Fruit fly (Drosophila melanogaster): ENCODE results near the gene Pdss2.

Gene Pdss2

DNA sequence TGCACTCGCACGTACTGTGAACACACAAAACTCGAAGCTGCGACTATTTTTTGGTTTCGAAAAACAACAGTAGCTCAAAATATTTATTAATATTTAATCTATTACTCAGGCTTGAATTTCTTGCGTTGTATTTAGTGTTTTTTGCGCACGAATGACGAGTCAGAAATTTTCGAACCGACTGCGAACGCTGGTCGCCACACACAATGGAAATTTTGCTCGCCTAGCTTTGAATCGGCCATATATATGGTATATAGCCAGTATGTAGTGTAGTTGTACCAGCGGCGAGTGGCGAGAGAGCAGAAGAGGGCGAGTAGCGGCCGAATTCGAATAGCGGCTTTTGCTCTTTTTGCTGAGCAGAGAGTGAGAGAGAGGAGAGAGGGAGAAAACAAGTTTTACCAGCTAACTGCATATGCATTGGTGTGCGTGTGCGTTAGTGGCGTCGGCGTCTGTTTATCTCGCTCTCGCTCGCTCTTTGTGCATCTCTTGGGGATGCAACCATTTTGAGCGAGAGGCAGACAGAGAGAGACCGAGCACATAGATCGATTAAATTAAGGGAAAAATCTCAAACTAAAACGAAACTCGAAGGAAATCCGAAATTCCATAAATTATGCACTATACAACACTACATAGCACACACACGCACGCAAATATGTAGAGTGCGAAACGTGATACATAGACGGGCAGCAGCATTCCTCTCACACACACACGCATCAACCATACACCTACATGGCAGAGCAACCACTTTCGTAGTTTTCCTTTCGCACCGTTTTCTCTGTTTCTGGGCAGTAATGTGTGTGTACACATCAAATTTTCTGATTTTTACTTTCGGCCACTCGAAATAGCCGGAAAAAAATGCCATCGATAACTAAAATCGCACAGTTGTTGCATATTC is 1.4 kb upstream of the Pdss2 start (continued):
- peak; percentile 57 for TF ChIP-seq nerfin-1 (tag; optimal IDR thresholded peaks at IDR 0.05)
- no peak for TF ChIP-seq CG14710 (tag; optimal IDR thresholded peaks at IDR 0.05)
- TF ChIP-seq fru (optimal IDR thresholded peaks at IDR 0.05), result peak; percentile 36
- peak; percentile 53 for TF ChIP-seq nom (GFP tag; optimal IDR thresholded peaks at IDR 0.05)
- TF ChIP-seq E2f2 (GFP tag; IDR thresholded peaks at IDR 0.05), result 0 out of 2 replicates have a peak, but pooled peaks have one; percentile 27
- peak; percentile 88 for TF ChIP-seq onecut (GFP tag; IDR thresholded peaks at IDR 0.05)
- TF ChIP-seq insv (GFP tag; optimal IDR thresholded peaks at IDR 0.05), result no peak
- TF ChIP-seq Ravus (GFP tag; IDR thresholded peaks at IDR 0.05), result no peak
- TF ChIP-seq her (GFP tag; optimal IDR thresholded peaks at IDR 0.05), result peak; percentile 40
- no peak for TF ChIP-seq Antp (GFP tag; optimal IDR thresholded peaks at IDR 0.05)
- TF ChIP-seq NFAT (GFP tag; IDR thresholded peaks at IDR 0.05), result peak; percentile 66
- no peak for TF ChIP-seq Mad (GFP tag; optimal IDR thresholded peaks at IDR 0.05)
- TF ChIP-seq dpn (GFP tag; optimal IDR thresholded peaks at IDR 0.05), result no peak
- TF ChIP-seq CG15269 (tag; optimal IDR thresholded peaks at IDR 0.05), result no peak
- no peak for TF ChIP-seq CG6654 (GFP tag; optimal IDR thresholded peaks at IDR 0.05)
- TF ChIP-seq CG10267 (tag; optimal IDR thresholded peaks at IDR 0.05), result peak; percentile 82
- TF ChIP-seq gem (tag; optimal IDR thresholded peaks at IDR 0.05), result peak; percentile 41
- TF ChIP-seq CG32532 (GFP tag; IDR thresholded peaks at IDR 0.05), result peak; percentile 53; the same call in 1 of the 2 replicates
- peak; percentile 21 for TF ChIP-seq zen (tag; optimal IDR thresholded peaks at IDR 0.05)
- TF ChIP-seq MESR4 (GFP tag; optimal IDR thresholded peaks at IDR 0.05), result no peak
- no peak for TF ChIP-seq Mrtf (GFP tag; IDR thresholded peaks at IDR 0.05)
- TF ChIP-seq CG10959 (GFP tag; IDR thresholded peaks at IDR 0.05), result no peak
- TF ChIP-seq CG4424 (GFP tag; optimal IDR thresholded peaks at IDR 0.05), result no peak
- TF ChIP-seq CG12769 (tag; optimal IDR thresholded peaks at IDR 0.05), result no peak
- 0 out of 2 replicates have a peak, but pooled peaks have one; percentile 43 for TF ChIP-seq rib (GFP tag; IDR thresholded peaks at IDR 0.05)
- TF ChIP-seq peb (GFP tag; IDR thresholded peaks at IDR 0.05), result 0 out of 2 replicates have a peak, but pooled peaks have one; percentile 29
- TF ChIP-seq sqz (GFP tag; optimal IDR thresholded peaks at IDR 0.05), result peak; percentile 18
- TF ChIP-seq Eip74EF (GFP tag; optimal IDR thresholded peaks at IDR 0.05), result peak in 1 of 2 experiments; percentile 46
- peak; percentile 13 for TF ChIP-seq scrt (GFP tag; optimal IDR thresholded peaks at IDR 0.05)
- peak; percentile 77 for TF ChIP-seq psq (GFP tag; optimal IDR thresholded peaks at IDR 0.05)
- TF ChIP-seq sob (GFP tag; IDR thresholded peaks at IDR 0.05), result 0 out of 2 replicates have a peak, but pooled peaks have one; percentile 5
- TF ChIP-seq cwo (GFP tag; optimal IDR thresholded peaks at IDR 0.05), result peak; percentile 9
- no peak for TF ChIP-seq pum (GFP tag; optimal IDR thresholded peaks at IDR 0.05)
- TF ChIP-seq prd (optimal IDR thresholded peaks at IDR 0.05), result no peak
- TF ChIP-seq prd (GFP tag; IDR thresholded peaks at IDR 0.05), result no peak
- no peak for TF ChIP-seq knrl (GFP tag; IDR thresholded peaks at IDR 0.05; ENCODE audit: partially characterized antibody)
- peak; percentile 4 for TF ChIP-seq CG11504 (tag; optimal IDR thresholded peaks at IDR 0.05)
- peak; percentile 28; the same call in 1 of the 3 replicates for TF ChIP-seq CG16813 (GFP tag; IDR thresholded peaks at IDR 0.05; ENCODE audit: partially characterized antibody)
- TF ChIP-seq yki (optimal IDR thresholded peaks at IDR 0.05), result peak; percentile 96
- peak; percentile 87 for TF ChIP-seq pros (GFP tag; optimal IDR thresholded peaks at IDR 0.05)
- no peak for TF ChIP-seq CG17359 (tag; optimal IDR thresholded peaks at IDR 0.05)
- TF ChIP-seq CG18262 (tag; optimal IDR thresholded peaks at IDR 0.05), result no peak
- TF ChIP-seq lab (GFP tag; optimal IDR thresholded peaks at IDR 0.05), result peak; percentile 13
- TF ChIP-seq D19B (GFP tag; optimal IDR thresholded peaks at IDR 0.05), result peak; percentile 16
- TF ChIP-seq CG7745 (tag; optimal IDR thresholded peaks at IDR 0.05), result peak; percentile 44
- TF ChIP-seq lov (optimal IDR thresholded peaks at IDR 0.05), result peak; percentile 78
- TF ChIP-seq lov (GFP tag; IDR thresholded peaks at IDR 0.05), result 0 out of 3 replicates have a peak, but pooled peaks have one; percentile 28
- peak; percentile 97 for TF ChIP-seq chinmo (GFP tag; IDR thresholded peaks at IDR 0.05; ENCODE audit: partially characterized antibody)
